Worm (Caenorhabditis elegans) whole organism, L1 larva: ENCODE measurements around the gene F21C10.11.

Experiments
- C16A3.4 ChIP-seq: fragments of 150-350 bp; optimal IDR thresholded peaks from 2 replicates; lab custom pipeline; 2014; ENCODE audit warnings: missing biosample characterization, missing genetic modification characterization
- alr-1 ChIP-seq: fragments of 200-800 bp; sonication (Bioruptor generic); optimal IDR thresholded peaks from 2 replicates; lab custom pipeline; 2018; ENCODE audit warnings: borderline replicate concordance, mild to moderate bottlenecking, missing genetic modification characterization, missing compliant biosample characterization
- ama-1 ChIP-seq: fragments of 150-350 bp; optimal IDR thresholded peaks from 2 replicates; lab custom pipeline; 2014
- blmp-1 ChIP-seq: fragments of 150-350 bp; optimal IDR thresholded peaks from 2 replicates; lab custom pipeline; 2014; ENCODE audit warnings: missing biosample characterization, missing genetic modification characterization
- ceh-82 ChIP-seq, 3 experiments: fragments of 150-350 bp in 1 of 3; sonication (generic microtip) in 2 of 3; optimal IDR thresholded peaks; 2 replicates each; lab custom pipeline; 2014 to 2017; ENCODE audit warnings: missing biosample characterization in 3 of 3, missing genetic modification characterization in 3 of 3
- dpl-1 ChIP-seq, 3 experiments: fragments of 150-350 bp in 2 of 3; sonication (generic microtip) in 1 of 3; optimal IDR thresholded peaks; 2 replicates each; lab custom pipeline; 2014 to 2017; ENCODE audit warnings: missing biosample characterization in 3 of 3, missing genetic modification characterization in 3 of 3, missing genetic modification reagents in 3 of 3
- dsc-1 ChIP-seq: sonication (generic microtip); optimal IDR thresholded peaks from 2 replicates; lab custom pipeline; 2016; ENCODE audit warnings: mild to moderate bottlenecking, missing genetic modification characterization, missing compliant biosample characterization
- elt-3 ChIP-seq, 6 experiments: fragments of 150-350 bp in 1 of 6; sonication (generic microtip); optimal IDR thresholded peaks; 2 replicates each; lab custom pipeline; 2017 to 2018; ENCODE audit warnings: missing biosample characterization in 6 of 6, missing genetic modification characterization in 6 of 6, inconsistent platforms in 1 of 6
- grh-1 ChIP-seq: fragments of 200-800 bp; sonication (Bioruptor generic); IDR thresholded peaks from 2 replicates; pipeline ENCODE4 v1.3.6; 2022; ENCODE audit warnings: missing genetic modification reagents, missing genetic modification characterization, missing compliant biosample characterization
- hlh-17 ChIP-seq: fragments of 200-800 bp; sonication (Bioruptor generic); optimal IDR thresholded peaks from 2 replicates; lab custom pipeline; 2018; ENCODE audit warnings: missing genetic modification characterization, mild to moderate bottlenecking, missing compliant biosample characterization, moderate library complexity, borderline replicate concordance
- irx-1 ChIP-seq: sonication (generic microtip); optimal IDR thresholded peaks from 2 replicates; lab custom pipeline; 2016; ENCODE audit warnings: missing genetic modification characterization, missing compliant biosample characterization
- jun-1 ChIP-seq: fragments of 150-350 bp; optimal IDR thresholded peaks from 2 replicates; lab custom pipeline; 2014; ENCODE audit warnings: missing biosample characterization, missing genetic modification reagents, missing genetic modification characterization
- lin-13 ChIP-seq: fragments of 150-350 bp; optimal IDR thresholded peaks from 2 replicates; lab custom pipeline; 2014; ENCODE audit warnings: missing biosample characterization, missing genetic modification reagents, missing genetic modification characterization
- lin-14 ChIP-seq: fragments of 200-800 bp; sonication (Bioruptor generic); optimal IDR thresholded peaks from 2 replicates; lab custom pipeline; 2018; ENCODE audit warnings: mild to moderate bottlenecking, missing genetic modification characterization, moderate library complexity, missing compliant biosample characterization
- lin-15B ChIP-seq: fragments of 150-350 bp; sonication (generic microtip); optimal IDR thresholded peaks from 3 replicates; lab custom pipeline; 2014; ENCODE audit warnings: missing biosample characterization, missing genetic modification characterization
- lin-39 ChIP-seq: fragments of 150-350 bp; optimal IDR thresholded peaks from 2 replicates; lab custom pipeline; 2014; ENCODE audit warnings: missing biosample characterization, missing genetic modification reagents, missing genetic modification characterization
- lsy-2 ChIP-seq, 2 experiments: fragments of 150-350 bp; optimal IDR thresholded peaks; 2 replicates each; lab custom pipeline; 2014; ENCODE audit warnings: missing biosample characterization in 2 of 2, missing genetic modification characterization in 2 of 2
- mdl-1 ChIP-seq, 2 experiments: fragments of 150-350 bp; optimal IDR thresholded peaks; 2 replicates each; lab custom pipeline; 2014 to 2017; ENCODE audit warnings: missing biosample characterization in 2 of 2, missing genetic modification characterization in 2 of 2, inconsistent platforms in 1 of 2
- mep-1 ChIP-seq: fragments of 150-350 bp; optimal IDR thresholded peaks from 2 replicates; lab custom pipeline; 2014; ENCODE audit warnings: missing biosample characterization, missing genetic modification characterization
- nhr-11 ChIP-seq: fragments of 150-350 bp; optimal IDR thresholded peaks from 2 replicates; lab custom pipeline; 2014; ENCODE audit warnings: missing biosample characterization, missing genetic modification characterization
- nhr-19 ChIP-seq: fragments of 200-800 bp; sonication (Bioruptor generic); conservative IDR thresholded peaks from 2 replicates; pipeline ENCODE4 v1.3.6; 2022; ENCODE audit warnings: missing genetic modification characterization, missing compliant biosample characterization
- nhr-20 ChIP-seq: sonication (generic microtip); optimal IDR thresholded peaks from 2 replicates; lab custom pipeline; 2016; ENCODE audit warnings: mild to moderate bottlenecking, missing genetic modification characterization, missing compliant biosample characterization
- nhr-47 ChIP-seq: sonication (generic microtip); optimal IDR thresholded peaks from 2 replicates; lab custom pipeline; 2016; ENCODE audit warnings: mild to moderate bottlenecking, missing genetic modification characterization, moderate library complexity, missing compliant biosample characterization
- nhr-71 ChIP-seq: sonication (generic microtip); optimal IDR thresholded peaks from 2 replicates; lab custom pipeline; 2016; ENCODE audit warnings: mild to moderate bottlenecking, missing genetic modification characterization, moderate library complexity, missing compliant biosample characterization
- nhr-85 ChIP-seq: sonication (generic microtip); peaks from one replicate; lab custom pipeline; 2016; ENCODE audit warnings: missing genetic modification characterization, inconsistent platforms, missing compliant biosample characterization
- nhr-90 ChIP-seq: sonication (generic microtip); optimal IDR thresholded peaks from 2 replicates; lab custom pipeline; 2016; ENCODE audit warnings: mild to moderate bottlenecking, missing genetic modification characterization, missing compliant biosample characterization; ENCODE audit not compliant: poor library complexity
- pag-3 ChIP-seq: sonication (generic microtip); optimal IDR thresholded peaks from 2 replicates; lab custom pipeline; 2017; ENCODE audit warnings: missing genetic modification characterization, mild to moderate bottlenecking, missing compliant biosample characterization, antibody characterized with exemption, borderline replicate concordance; ENCODE audit not compliant: insufficient read depth
- pax-3 ChIP-seq: fragments of 200-800 bp; sonication (Bioruptor generic); optimal IDR thresholded peaks from 2 replicates; lab custom pipeline; 2018; ENCODE audit warnings: mild to moderate bottlenecking, missing genetic modification characterization, moderate library complexity, missing compliant biosample characterization
- rnt-1 ChIP-seq: sonication (generic microtip); optimal IDR thresholded peaks from 2 replicates; lab custom pipeline; 2016; ENCODE audit warnings: mild to moderate bottlenecking, missing genetic modification characterization, moderate library complexity, missing compliant biosample characterization
- snu-23 ChIP-seq: sonication (generic microtip); optimal IDR thresholded peaks from 2 replicates; lab custom pipeline; 2016; ENCODE audit warnings: missing genetic modification characterization, missing compliant biosample characterization
- tlp-1 ChIP-seq: fragments of 150-350 bp; optimal IDR thresholded peaks from 2 replicates; lab custom pipeline; 2014; ENCODE audit warnings: missing biosample characterization, missing genetic modification characterization
- unc-130 ChIP-seq: fragments of 150-350 bp; optimal IDR thresholded peaks from 2 replicates; lab custom pipeline; 2017; ENCODE audit warnings: missing biosample characterization, missing genetic modification characterization, inconsistent platforms
- xbp-1 ChIP-seq: sonication (generic microtip); optimal IDR thresholded peaks from 2 replicates; lab custom pipeline; 2016; ENCODE audit warnings: missing genetic modification characterization, missing compliant biosample characterization
- ztf-4 ChIP-seq: fragments of 150-350 bp; optimal IDR thresholded peaks from 2 replicates; lab custom pipeline; 2014; ENCODE audit warnings: missing biosample characterization, missing genetic modification characterization

The F21C10.11 gene

ce11 chrV:9165073-9165699 is 41.9 kb downstream of the F21C10.11 start, which contains the start of gene col-10:
Gene col-10, minus strand, starts transcription at chrV:9165307.
- no peak for TF ChIP-seq tlp-1 (tag; lab: Kevin White, UChicago)
- peak; percentile 98 for TF ChIP-seq nhr-85 (tag; lab: Kevin White, UChicago)
- peak; percentile 34 for TF ChIP-seq nhr-47 (tag; lab: Kevin White, UChicago)
- peak; percentile 29 for TF ChIP-seq ztf-4
- peak in 1 of 2 experiments; percentile 7 for TF ChIP-seq lsy-2 (tag; optimal IDR thresholded peaks at IDR 0.05; lab: Kevin White, UChicago)
- no peak for TF ChIP-seq lin-13 (GFP tag; lab: Kevin White, UChicago)
- peak; percentile 62 for TF ChIP-seq nhr-90 (tag; lab: Kevin White, UChicago)
- TF ChIP-seq dsc-1 (tag; lab: Kevin White, UChicago): no peak
- TF ChIP-seq jun-1 (tag; lab: Kevin White, UChicago): no peak
- TF ChIP-seq grh-1 (GFP tag; lab: Robert Waterston, UW): peak; percentile 18; the same call in 1 of the 2 replicates
- peak; percentile 74 for TF ChIP-seq snu-23 (GFP tag; lab: Kevin White, UChicago)
- peak; percentile 31; the same call in 1 of the 2 replicates for TF ChIP-seq nhr-19 (GFP tag; lab: Robert Waterston, UW)
- TF ChIP-seq elt-3 (tag; optimal IDR thresholded peaks at IDR 0.05; lab: Kevin White, UChicago): peak in 4 of 6 experiments; percentile 40 to 82 (median 62)
- peak; percentile 23 for TF ChIP-seq xbp-1 (tag; lab: Kevin White, UChicago)
- TF ChIP-seq mdl-1 (tag; optimal IDR thresholded peaks at IDR 0.05; lab: Kevin White, UChicago): no peak
- peak; percentile 81 for TF ChIP-seq ama-1 (lab: Kevin White, UChicago)
- TF ChIP-seq lin-14 (GFP tag; lab: Kevin White, UChicago): peak; percentile 91
- TF ChIP-seq dpl-1 (GFP tag; optimal IDR thresholded peaks at IDR 0.05; lab: Kevin White, UChicago): peak in 1 of 3 experiments; percentile 9
- no peak for TF ChIP-seq nhr-11 (tag; lab: Kevin White, UChicago)
- peak; percentile 71 for TF ChIP-seq nhr-71 (tag; lab: Kevin White, UChicago)
- peak; percentile 60 for TF ChIP-seq pag-3 (tag; lab: Kevin White, UChicago)
- peak; percentile 64 for TF ChIP-seq blmp-1 (tag; lab: Kevin White, UChicago)
- TF ChIP-seq mep-1: peak; percentile 26
- no peak for TF ChIP-seq lin-15B
- peak; percentile 78 for TF ChIP-seq nhr-20 (tag; lab: Kevin White, UChicago)
- TF ChIP-seq unc-130 (tag; lab: Kevin White, UChicago): no peak
- TF ChIP-seq, all 84 proteins: peak for 18

ce11 chrV:9166306-9166705 is 43.0 kb downstream of the F21C10.11 start:
- peak; percentile 22 for TF ChIP-seq blmp-1 (tag; lab: Kevin White, UChicago)
- TF ChIP-seq rnt-1: peak; percentile 37
- TF ChIP-seq nhr-20 (tag; lab: Kevin White, UChicago): peak; percentile 57
- TF ChIP-seq nhr-90 (tag; lab: Kevin White, UChicago): peak; percentile 33
- TF ChIP-seq snu-23 (GFP tag; lab: Kevin White, UChicago): peak; percentile 43
- no peak for TF ChIP-seq lin-39 (tag; lab: Kevin White, UChicago)
- TF ChIP-seq ceh-82 (tag; optimal IDR thresholded peaks at IDR 0.05; lab: Kevin White, UChicago): peak in 1 of 3 experiments; percentile 12
- TF ChIP-seq jun-1 (tag; lab: Kevin White, UChicago): no peak
- peak; percentile 46 for TF ChIP-seq nhr-71 (tag; lab: Kevin White, UChicago)
- no peak for TF ChIP-seq hlh-17 (GFP tag; lab: Kevin White, UChicago)
- TF ChIP-seq xbp-1 (tag; lab: Kevin White, UChicago): no peak
- peak; percentile 13 for TF ChIP-seq nhr-47 (tag; lab: Kevin White, UChicago)
- TF ChIP-seq irx-1 (tag; lab: Kevin White, UChicago): peak; percentile 35
- TF ChIP-seq elt-3 (tag; optimal IDR thresholded peaks at IDR 0.05; lab: Kevin White, UChicago): peak in 1 of 6 experiments; percentile 35
- TF ChIP-seq alr-1 (tag; lab: Kevin White, UChicago): no peak
- no peak for TF ChIP-seq pax-3 (tag; lab: Kevin White, UChicago)
- peak; percentile 89 for TF ChIP-seq nhr-85 (tag; lab: Kevin White, UChicago)
- TF ChIP-seq C16A3.4: peak; percentile 12
- peak; percentile 34 for TF ChIP-seq grh-1 (GFP tag; lab: Robert Waterston, UW)
- TF ChIP-seq mep-1: peak; percentile 32
- TF ChIP-seq lin-14 (GFP tag; lab: Kevin White, UChicago): peak; percentile 84
- TF ChIP-seq lsy-2 (tag; optimal IDR thresholded peaks at IDR 0.05; lab: Kevin White, UChicago): peak in 1 of 2 experiments; percentile 19
- TF ChIP-seq, all 84 proteins: peak for 16
